Worm (Caenorhabditis elegans) whole organism, L4/young adult: Measurements from ENCODE around the gene nspb-12.

Experiments
- W03F9.2 ChIP-seq: fragments of 150-350 bp; optimal IDR thresholded peaks from 2 replicates; lab custom pipeline; 2014; ENCODE audit warnings: missing biosample characterization, missing genetic modification characterization
- dao-5 ChIP-seq: sonication (generic microtip); optimal IDR thresholded peaks from 2 replicates; lab custom pipeline; 2016; ENCODE audit warnings: missing genotype, missing genetic modification characterization, moderate library complexity, missing compliant biosample characterization
- him-1 ChIP-seq: sonication (generic microtip); optimal IDR thresholded peaks from 2 replicates; lab custom pipeline; 2016; ENCODE audit warnings: missing genotype, missing genetic modification reagents, missing genetic modification characterization, missing compliant biosample characterization

DNA sequence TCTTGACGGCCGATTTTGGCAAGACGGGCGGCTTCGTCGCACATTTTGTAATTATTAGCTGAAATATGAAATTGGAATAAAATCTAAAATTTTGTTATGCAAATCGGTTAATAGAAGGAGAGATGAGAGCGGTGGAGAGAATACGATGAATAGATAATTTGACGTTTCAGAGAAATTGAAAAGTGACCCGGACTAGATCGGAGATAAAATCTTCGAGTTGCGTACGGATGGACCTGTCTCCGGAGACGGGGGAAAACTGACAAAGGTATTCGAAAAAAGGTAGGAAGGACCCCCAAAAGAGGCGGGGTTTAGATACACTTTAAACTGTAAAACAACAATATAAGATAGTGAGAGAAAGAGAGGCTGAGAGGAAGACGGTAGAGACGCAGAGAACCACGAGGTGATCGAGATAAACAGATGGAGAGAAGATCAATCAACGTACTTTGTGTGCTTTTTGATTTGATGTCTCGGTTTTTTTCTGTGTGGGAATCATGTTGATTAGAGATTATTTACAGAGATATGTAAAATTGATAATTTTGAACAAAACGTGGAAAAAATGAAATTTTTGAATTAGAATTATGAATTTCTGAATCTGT is 16.4 kb downstream of the nspb-12 start, which contains the start of gene F09F7.6:
- TF ChIP-seq W03F9.2 (tag; lab: Kevin White, UChicago) (peak; percentile 25), him-1 (tag; lab: Kevin White, UChicago) (no peak), dao-5 (no peak)
